Fruit fly (Drosophila melanogaster): ENCODE data around the gene Lsp1beta.
A peak's percentile ranks its signal among the peaks of the same experiment; 100 is the strongest.

Lsp1beta gene

DNA sequence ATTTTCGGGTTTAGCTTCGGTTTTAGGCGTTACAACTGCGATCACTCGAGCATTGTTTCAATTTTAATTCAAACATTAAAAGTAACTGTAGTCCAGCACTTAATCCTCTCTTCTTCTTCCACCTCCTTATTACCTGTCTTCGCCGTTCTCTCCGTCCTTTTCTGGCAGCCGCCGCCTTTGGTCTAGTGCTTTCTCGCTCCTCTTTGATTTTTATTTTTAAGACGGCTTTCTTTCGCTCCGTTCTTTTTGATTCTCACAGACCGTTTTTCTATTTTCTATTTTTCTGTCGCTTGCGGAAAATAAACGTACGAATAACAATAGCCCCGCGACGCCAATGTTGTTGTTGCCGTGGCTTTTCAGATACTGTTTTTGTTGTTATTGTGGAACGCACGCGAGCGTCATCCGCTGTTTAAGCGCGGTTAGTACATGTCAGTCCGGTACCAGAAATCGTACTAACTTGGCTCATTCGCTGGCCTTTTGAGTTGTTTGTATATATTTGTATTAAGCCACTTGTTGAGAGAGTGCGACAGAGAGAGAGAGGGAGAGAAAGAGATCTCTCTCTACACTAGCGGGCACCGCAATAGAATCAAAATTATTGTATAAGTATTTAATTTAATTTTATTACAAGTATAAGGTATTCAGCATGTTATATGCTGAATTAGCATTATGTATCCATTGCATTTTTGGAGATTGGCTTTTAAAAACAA lies 30.2 kb upstream of the Lsp1beta start, which contains the start of gene aru (continued):
- peak; percentile 42 for TF ChIP-seq Blimp-1 (GFP tag; optimal IDR thresholded peaks at IDR 0.05)
- TF ChIP-seq twi (tag; optimal IDR thresholded peaks at IDR 0.05): no peak
- no peak for TF ChIP-seq CG3838 (GFP tag; optimal IDR thresholded peaks at IDR 0.05)
- no peak for TF ChIP-seq CG9817 (tag; optimal IDR thresholded peaks at IDR 0.05)
- no peak for TF ChIP-seq NfI (GFP tag; optimal IDR thresholded peaks at IDR 0.05)
- TF ChIP-seq chif (GFP tag; optimal IDR thresholded peaks at IDR 0.05): no peak
- no peak for TF ChIP-seq CG3995 (GFP tag; optimal IDR thresholded peaks at IDR 0.05)
- peak; percentile 45 for TF ChIP-seq HmgZ (tag; optimal IDR thresholded peaks at IDR 0.05)
- peak; percentile 11 for TF ChIP-seq CHES-1-like (GFP tag; optimal IDR thresholded peaks at IDR 0.05)
- TF ChIP-seq CG12236 (GFP tag; optimal IDR thresholded peaks at IDR 0.05): no peak
- peak; percentile 27 for TF ChIP-seq Nf-YC (tag; optimal IDR thresholded peaks at IDR 0.05)
- TF ChIP-seq esg (GFP tag; conservative IDR thresholded peaks at IDR 0.05): no peak
- no peak for TF ChIP-seq cato (GFP tag; optimal IDR thresholded peaks at IDR 0.05; ENCODE audit: borderline replicate concordance)
- TF ChIP-seq CG16815 (GFP tag; optimal IDR thresholded peaks at IDR 0.05): no peak
- peak; percentile 26 for TF ChIP-seq phol (tag; optimal IDR thresholded peaks at IDR 0.05)
- TF ChIP-seq CTCF (GFP tag; optimal IDR thresholded peaks at IDR 0.05): peak; percentile 3
- TF ChIP-seq wdn (GFP tag; IDR thresholded peaks at IDR 0.05): no peak
- no peak for TF ChIP-seq CG10321 (GFP tag; IDR thresholded peaks at IDR 0.05)
- TF ChIP-seq CG11723 (GFP tag; optimal IDR thresholded peaks at IDR 0.05): no peak
- TF ChIP-seq zfh2 (GFP tag; optimal IDR thresholded peaks at IDR 0.05): no peak
- TF ChIP-seq CG13624 (GFP tag; optimal IDR thresholded peaks at IDR 0.05): no peak
- TF ChIP-seq crc (GFP tag; optimal IDR thresholded peaks at IDR 0.05): no peak
- peak; percentile 37 for TF ChIP-seq HHEX (GFP tag; optimal IDR thresholded peaks at IDR 0.05)
- peak; percentile 1 for TF ChIP-seq gsb-n (tag; optimal IDR thresholded peaks at IDR 0.05)
- TF ChIP-seq CG9215 (GFP tag; IDR thresholded peaks at IDR 0.05): no peak
- peak; percentile 11 for TF ChIP-seq Oli (tag; optimal IDR thresholded peaks at IDR 0.05)
- TF ChIP-seq slbo (GFP tag; IDR thresholded peaks at IDR 0.05): no peak
- TF ChIP-seq sens-2 (GFP tag; IDR thresholded peaks at IDR 0.05): peak; percentile 19; the same call in 1 of the 2 replicates
- no peak for TF ChIP-seq D19B (GFP tag; optimal IDR thresholded peaks at IDR 0.05)
- TF ChIP-seq sc (optimal IDR thresholded peaks at IDR 0.05): no peak
- no peak for TF ChIP-seq sc (GFP tag; optimal IDR thresholded peaks at IDR 0.05)
- no peak for TF ChIP-seq CG8290 (GFP tag; optimal IDR thresholded peaks at IDR 0.05)
- peak in 1 of 2 experiments; percentile 42 for TF ChIP-seq CG8290 (tag; optimal IDR thresholded peaks at IDR 0.05)
- TF ChIP-seq Sox100B (GFP tag; optimal IDR thresholded peaks at IDR 0.05): peak; percentile 41
- TF ChIP-seq gce (GFP tag; IDR thresholded peaks at IDR 0.05): no peak
- no peak for TF ChIP-seq Elba2 (GFP tag; optimal IDR thresholded peaks at IDR 0.05)
- no peak for TF ChIP-seq Optix (GFP tag; IDR thresholded peaks at IDR 0.05)
- TF ChIP-seq Poxn (GFP tag; IDR thresholded peaks at IDR 0.05): no peak
- no peak for TF ChIP-seq maf-S (GFP tag; optimal IDR thresholded peaks at IDR 0.05)
- no peak for TF ChIP-seq CG12104 (GFP tag; optimal IDR thresholded peaks at IDR 0.05)
- no peak for TF ChIP-seq CG15073 (GFP tag; optimal IDR thresholded peaks at IDR 0.05)
- TF ChIP-seq CG17328 (GFP tag; IDR thresholded peaks at IDR 0.05): peak; percentile 24; the same call in 1 of the 2 replicates
- peak; percentile 7 for TF ChIP-seq tin (GFP tag; optimal IDR thresholded peaks at IDR 0.05)
- TF ChIP-seq ssp (GFP tag; IDR thresholded peaks at IDR 0.05): no peak
- no peak for TF ChIP-seq disco-r (GFP tag; optimal IDR thresholded peaks at IDR 0.05)
- peak; percentile 58 for TF ChIP-seq PHDP (tag; optimal IDR thresholded peaks at IDR 0.05)
- no peak for TF ChIP-seq CG10366 (GFP tag; IDR thresholded peaks at IDR 0.05)
- no peak for TF ChIP-seq HLHmδ (GFP tag; optimal IDR thresholded peaks at IDR 0.05)
- no peak for TF ChIP-seq Bdp1 (GFP tag; optimal IDR thresholded peaks at IDR 0.05)
- TF ChIP-seq CG11456 (GFP tag; IDR thresholded peaks at IDR 0.05): no peak
- peak; percentile 0 for TF ChIP-seq CG12071 (GFP tag; optimal IDR thresholded peaks at IDR 0.05)
- no peak for TF ChIP-seq fd3F (GFP tag; optimal IDR thresholded peaks at IDR 0.05)

Data from whole organism, embryonic.